Fruit fly (Drosophila melanogaster) whole organism, wandering third instar larva: ENCODE data around the gene CG43317.

Experiments used
- Hr78 ChIP-seq: fragments of >200 bp; optimal IDR thresholded peaks from 2 replicates; lab custom pipeline; 2017; ENCODE audit warnings: missing biosample characterization, missing genetic modification characterization
- Sp1 ChIP-seq: fragments of 200-800 bp; sonication (Bioruptor generic); optimal IDR thresholded peaks from 3 replicates; lab custom pipeline; 2019; ENCODE audit warnings: missing biosample characterization, mild to moderate bottlenecking, missing genetic modification characterization, moderate library complexity
- br ChIP-seq: fragments of 200-800 bp; sonication (Bioruptor generic); optimal IDR thresholded peaks from 2 replicates; lab custom pipeline; 2016; ENCODE audit warnings: missing biosample characterization, missing genetic modification characterization
- h ChIP-seq: fragments of 200-800 bp; sonication (Bioruptor generic); optimal IDR thresholded peaks from 3 replicates; lab custom pipeline; 2016; ENCODE audit warnings: missing biosample characterization, mild to moderate bottlenecking, missing genetic modification characterization
- pan ChIP-seq: fragments of >200 bp; optimal IDR thresholded peaks from 2 replicates; lab custom pipeline; 2017
- usp ChIP-seq: fragments of >200 bp; optimal IDR thresholded peaks from 2 replicates; lab custom pipeline; 2017; ENCODE audit warnings: missing biosample characterization, missing genetic modification characterization

DNA sequence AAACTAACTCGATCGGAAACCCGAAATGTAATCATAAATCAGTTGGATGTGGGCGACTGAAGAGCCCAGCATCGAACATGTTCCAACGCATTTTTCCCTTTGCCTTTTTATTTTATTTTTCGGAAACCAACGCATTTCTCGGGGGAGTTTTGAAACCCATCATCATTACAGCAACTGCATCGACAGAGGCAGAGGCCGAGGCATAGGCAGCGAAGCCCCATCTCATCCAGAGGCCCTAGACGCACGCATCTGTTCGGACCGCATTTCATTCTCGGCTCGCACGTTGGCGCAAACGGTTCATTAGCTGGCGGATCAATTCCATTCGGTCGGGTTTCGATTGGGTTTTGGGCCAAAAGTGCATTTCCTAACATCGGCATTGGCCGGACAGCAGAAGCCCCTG lies 8.7 kb downstream of the CG43317 start, which contains the start of gene CG4576:
- TF ChIP-seq usp (GFP tag; lab: Kevin White, UChicago) (no peak), br (GFP tag; lab: Kevin White, UChicago) (no peak), Sp1 (GFP tag; lab: Kevin White, UChicago) (no peak), pan (lab: Kevin White, UChicago) (no peak), h (GFP tag; lab: Kevin White, UChicago) (no peak), Hr78 (GFP tag; lab: Kevin White, UChicago) (no peak)
